Fruit fly (Drosophila melanogaster) whole organism, embryonic: ENCODE measurements around the gene CG33203.

Experiments
- CG11695 ChIP-seq: fragments of 200-800 bp; sonication (Bioruptor generic); IDR thresholded peaks from 3 replicates; pipeline ENCODE4 v1.3.6; 2022; ENCODE audit warnings: missing biosample characterization, missing genetic modification characterization
- CG12155 ChIP-seq: fragments of 200-800 bp; sonication (Bioruptor generic); optimal IDR thresholded peaks from 3 replicates; lab custom pipeline; 2016; ENCODE audit warnings: missing biosample characterization, missing genetic modification characterization
- CG12299 ChIP-seq: fragments of 200-800 bp; sonication (Bioruptor generic); optimal IDR thresholded peaks from 2 replicates; lab custom pipeline; 2018; ENCODE audit warnings: missing biosample characterization, mild to moderate bottlenecking, missing genetic modification characterization
- CG13894 ChIP-seq: fragments of 200-800 bp; sonication (Bioruptor generic); optimal IDR thresholded peaks from 3 replicates; lab custom pipeline; 2018; ENCODE audit warnings: missing biosample characterization, mild to moderate bottlenecking, missing genetic modification characterization, moderate library complexity
- CG15601 ChIP-seq: fragments of 200-800 bp; sonication (Bioruptor generic); optimal IDR thresholded peaks from 3 replicates; lab custom pipeline; 2019; ENCODE audit warnings: missing biosample characterization, mild to moderate bottlenecking, missing genetic modification characterization, moderate library complexity
- CG1602 ChIP-seq: fragments of 200-800 bp; sonication (Bioruptor generic); optimal IDR thresholded peaks from 3 replicates; lab custom pipeline; 2016; ENCODE audit warnings: missing biosample characterization, missing genetic modification characterization
- CG1603 ChIP-seq: fragments of 200-800 bp; sonication (Bioruptor generic); optimal IDR thresholded peaks from 2 replicates; lab custom pipeline; 2019; ENCODE audit warnings: missing biosample characterization, mild to moderate bottlenecking, missing genetic modification characterization, moderate library complexity
- CG17568 ChIP-seq: fragments of 200-800 bp; sonication (Bioruptor generic); optimal IDR thresholded peaks from 2 replicates; lab custom pipeline; 2018; ENCODE audit warnings: missing biosample characterization, mild to moderate bottlenecking, missing genetic modification characterization, moderate library complexity
- CG17612 ChIP-seq: fragments of 200-800 bp; sonication (Bioruptor generic); IDR thresholded peaks from 2 replicates; pipeline ENCODE4 v1.3.6; 2022; ENCODE audit warnings: missing biosample characterization, missing genetic modification characterization
- CG30020 ChIP-seq: fragments of 200-800 bp; optimal IDR thresholded peaks from 2 replicates; lab custom pipeline; 2019; ENCODE audit warnings: missing biosample characterization, mild to moderate bottlenecking, missing genetic modification characterization, moderate library complexity
- CG3163 ChIP-seq: fragments of 200-800 bp; sonication (Bioruptor generic); optimal IDR thresholded peaks from 3 replicates; lab custom pipeline; 2016; ENCODE audit warnings: missing biosample characterization, missing genetic modification characterization
- CG34224 ChIP-seq: fragments of 200-800 bp; sonication (Bioruptor generic); IDR thresholded peaks from 3 replicates; pipeline ENCODE4 v1.3.6; 2022; ENCODE audit warnings: missing biosample characterization, missing genetic modification characterization; ENCODE audit not compliant: partially characterized antibody
- CG3847 ChIP-seq: fragments of 200-800 bp; sonication (Bioruptor generic); IDR thresholded peaks from 2 replicates; pipeline ENCODE4 v1.3.6; 2022; ENCODE audit warnings: missing biosample characterization, missing genetic modification characterization
- CG3995 ChIP-seq: fragments of 200-800 bp; sonication (Bioruptor generic); optimal IDR thresholded peaks from 3 replicates; lab custom pipeline; 2016; ENCODE audit warnings: missing biosample characterization, missing genetic modification characterization
- CG4282 ChIP-seq: fragments of 200-800 bp; sonication (Bioruptor generic); optimal IDR thresholded peaks from 2 replicates; lab custom pipeline; 2016; ENCODE audit warnings: missing biosample characterization, missing genetic modification characterization
- CG4360 ChIP-seq: fragments of 200-800 bp; sonication (Bioruptor generic); IDR thresholded peaks from 2 replicates; pipeline ENCODE4 v1.3.6; 2022; ENCODE audit warnings: missing biosample characterization, missing genetic modification characterization
- CG4424 ChIP-seq: fragments of 200-800 bp; sonication (Bioruptor generic); optimal IDR thresholded peaks from 3 replicates; lab custom pipeline; 2016; ENCODE audit warnings: missing biosample characterization, missing genetic modification characterization
- CG5953 ChIP-seq: fragments of 200-800 bp; sonication (Bioruptor generic); IDR thresholded peaks from 2 replicates; pipeline ENCODE4 v1.3.6; 2022; ENCODE audit warnings: missing biosample characterization, missing genetic modification characterization
- CG8359 ChIP-seq: fragments of 200-800 bp; sonication (Bioruptor generic); optimal IDR thresholded peaks from 2 replicates; lab custom pipeline; 2017; ENCODE audit warnings: missing biosample characterization, mild to moderate bottlenecking, missing genetic modification characterization, borderline replicate concordance
- CG8924 ChIP-seq: fragments of 200-800 bp; optimal IDR thresholded peaks from 3 replicates; lab custom pipeline; 2019; ENCODE audit warnings: missing biosample characterization, mild to moderate bottlenecking, missing genetic modification characterization, moderate library complexity
- CG8944 ChIP-seq: fragments of 200-800 bp; sonication (Bioruptor generic); optimal IDR thresholded peaks from 3 replicates; lab custom pipeline; 2016; ENCODE audit warnings: missing biosample characterization, missing genetic modification characterization
- CG9797 ChIP-seq: fragments of 200-800 bp; sonication (Bioruptor generic); optimal IDR thresholded peaks from 3 replicates; lab custom pipeline; 2018; ENCODE audit warnings: missing biosample characterization, mild to moderate bottlenecking, missing genetic modification characterization
- Camta ChIP-seq: fragments of 200-800 bp; sonication (Bioruptor generic); optimal IDR thresholded peaks from 2 replicates; lab custom pipeline; 2016; ENCODE audit warnings: missing biosample characterization, missing genetic modification characterization
- Doc3 ChIP-seq: fragments of 200-800 bp; sonication (Bioruptor generic); IDR thresholded peaks from 3 replicates; pipeline ENCODE4 v1.3.6; 2022; ENCODE audit warnings: missing biosample characterization, missing genetic modification characterization; ENCODE audit not compliant: partially characterized antibody
- Drgx ChIP-seq: fragments of 200-800 bp; sonication (Bioruptor generic); IDR thresholded peaks from 2 replicates; pipeline ENCODE4 v1.3.6; 2022; ENCODE audit warnings: missing biosample characterization, missing genetic modification characterization
- HmgZ ChIP-seq: fragments of 200-800 bp; sonication (Bioruptor generic); optimal IDR thresholded peaks from 2 replicates; lab custom pipeline; 2018; ENCODE audit warnings: missing biosample characterization, mild to moderate bottlenecking, missing genetic modification characterization
- Lhr ChIP-seq: fragments of 200-800 bp; sonication (Bioruptor generic); optimal IDR thresholded peaks from 3 replicates; lab custom pipeline; 2017; ENCODE audit warnings: mild to moderate bottlenecking, missing biosample characterization, missing genetic modification reagents, missing genetic modification characterization
- MESR4 ChIP-seq: fragments of 200-800 bp; sonication (Bioruptor generic); optimal IDR thresholded peaks from 2 replicates; lab custom pipeline; 2018; ENCODE audit warnings: missing biosample characterization, mild to moderate bottlenecking, missing genetic modification characterization, moderate library complexity
- Opbp ChIP-seq: fragments of 200-800 bp; sonication (Bioruptor generic); IDR thresholded peaks from 3 replicates; pipeline ENCODE4 v1.3.6; 2022; ENCODE audit warnings: missing biosample characterization, missing genetic modification characterization; ENCODE audit not compliant: partially characterized antibody
- PHDP ChIP-seq: fragments of 200-800 bp; sonication (Bioruptor generic); optimal IDR thresholded peaks from 3 replicates; lab custom pipeline; 2018; ENCODE audit warnings: missing biosample characterization, mild to moderate bottlenecking, missing genetic modification characterization, moderate library complexity
- Six4 ChIP-seq: fragments of 200-800 bp; sonication (Bioruptor generic); optimal IDR thresholded peaks from 2 replicates; lab custom pipeline; 2016; ENCODE audit warnings: missing biosample characterization, missing genetic modification characterization
- btn ChIP-seq: fragments of 200-800 bp; sonication (Bioruptor generic); optimal IDR thresholded peaks from 2 replicates; lab custom pipeline; 2016; ENCODE audit warnings: missing biosample characterization, missing genetic modification characterization
- ftz-f1 ChIP-seq: fragments of 200-800 bp; sonication (Bioruptor generic); optimal IDR thresholded peaks from 2 replicates; lab custom pipeline; 2016; ENCODE audit warnings: missing biosample characterization, missing genetic modification characterization
- grau ChIP-seq: fragments of 200-800 bp; optimal IDR thresholded peaks from 3 replicates; lab custom pipeline; 2019; ENCODE audit warnings: missing biosample characterization, mild to moderate bottlenecking, missing genetic modification characterization, moderate library complexity
- ind ChIP-seq: fragments of 200-800 bp; sonication (Bioruptor generic); optimal IDR thresholded peaks from 3 replicates; lab custom pipeline; 2016; ENCODE audit warnings: missing biosample characterization, missing genetic modification characterization
- jumu ChIP-seq: fragments of 200-800 bp; sonication (Bioruptor generic); optimal IDR thresholded peaks from 3 replicates; lab custom pipeline; 2016; ENCODE audit warnings: missing biosample characterization, missing genetic modification characterization
- kah ChIP-seq: fragments of 200-800 bp; sonication (Bioruptor generic); optimal IDR thresholded peaks from 2 replicates; lab custom pipeline; 2018; ENCODE audit warnings: missing biosample characterization, mild to moderate bottlenecking, missing genetic modification characterization
- lbe ChIP-seq: fragments of 200-800 bp; sonication (Bioruptor generic); optimal IDR thresholded peaks from 2 replicates; lab custom pipeline; 2016; ENCODE audit warnings: missing biosample characterization, mild to moderate bottlenecking, missing genetic modification characterization
- nerfin-1 ChIP-seq: fragments of 200-800 bp; sonication (Bioruptor generic); optimal IDR thresholded peaks from 3 replicates; lab custom pipeline; 2019; ENCODE audit warnings: missing biosample characterization, mild to moderate bottlenecking, missing genetic modification characterization, moderate library complexity
- oc ChIP-seq: fragments of 200-800 bp; sonication (Bioruptor generic); optimal IDR thresholded peaks from 2 replicates; lab custom pipeline; 2018; ENCODE audit warnings: missing biosample characterization, mild to moderate bottlenecking, missing genetic modification characterization, moderate library complexity
- p53 ChIP-seq: fragments of 200-800 bp; sonication (Bioruptor generic); optimal IDR thresholded peaks from 2 replicates; lab custom pipeline; 2016; ENCODE audit warnings: missing biosample characterization, missing genetic modification characterization
- schlank ChIP-seq: fragments of 200-800 bp; sonication (Bioruptor generic); optimal IDR thresholded peaks from 2 replicates; lab custom pipeline; 2018; ENCODE audit warnings: missing biosample characterization, mild to moderate bottlenecking, missing genetic modification characterization
- sd ChIP-seq: fragments of 200-800 bp; sonication (Bioruptor generic); optimal IDR thresholded peaks from 3 replicates; lab custom pipeline; 2018; ENCODE audit warnings: missing biosample characterization, mild to moderate bottlenecking, missing genetic modification characterization, moderate library complexity
- seq ChIP-seq: fragments of 200-800 bp; sonication (Bioruptor generic); IDR thresholded peaks from 2 replicates; pipeline ENCODE4 v1.3.6; 2022; ENCODE audit warnings: missing biosample characterization, missing genetic modification characterization
- sr ChIP-seq: fragments of 200-800 bp; sonication (Bioruptor generic); IDR thresholded peaks from 3 replicates; pipeline ENCODE4 v1.3.6; 2022; ENCODE audit warnings: missing biosample characterization, missing genetic modification characterization
- sug ChIP-seq: fragments of 200-800 bp; optimal IDR thresholded peaks from 2 replicates; lab custom pipeline; 2019; ENCODE audit warnings: missing biosample characterization, mild to moderate bottlenecking, missing genetic modification characterization, moderate library complexity
- tx ChIP-seq: fragments of 200-800 bp; sonication (Bioruptor generic); optimal IDR thresholded peaks from 2 replicates; lab custom pipeline; 2016; ENCODE audit warnings: missing biosample characterization, missing genetic modification characterization
- unpg ChIP-seq: fragments of 200-800 bp; sonication (Bioruptor generic); optimal IDR thresholded peaks from 3 replicates; lab custom pipeline; 2018; ENCODE audit warnings: missing biosample characterization, mild to moderate bottlenecking, missing genetic modification characterization, moderate library complexity
- vvl ChIP-seq: fragments of 200-800 bp; sonication (Bioruptor generic); IDR thresholded peaks from 2 replicates; pipeline ENCODE4 v1.3.6; 2022; ENCODE audit warnings: missing biosample characterization, missing genetic modification characterization

CG33203 gene

DNA sequence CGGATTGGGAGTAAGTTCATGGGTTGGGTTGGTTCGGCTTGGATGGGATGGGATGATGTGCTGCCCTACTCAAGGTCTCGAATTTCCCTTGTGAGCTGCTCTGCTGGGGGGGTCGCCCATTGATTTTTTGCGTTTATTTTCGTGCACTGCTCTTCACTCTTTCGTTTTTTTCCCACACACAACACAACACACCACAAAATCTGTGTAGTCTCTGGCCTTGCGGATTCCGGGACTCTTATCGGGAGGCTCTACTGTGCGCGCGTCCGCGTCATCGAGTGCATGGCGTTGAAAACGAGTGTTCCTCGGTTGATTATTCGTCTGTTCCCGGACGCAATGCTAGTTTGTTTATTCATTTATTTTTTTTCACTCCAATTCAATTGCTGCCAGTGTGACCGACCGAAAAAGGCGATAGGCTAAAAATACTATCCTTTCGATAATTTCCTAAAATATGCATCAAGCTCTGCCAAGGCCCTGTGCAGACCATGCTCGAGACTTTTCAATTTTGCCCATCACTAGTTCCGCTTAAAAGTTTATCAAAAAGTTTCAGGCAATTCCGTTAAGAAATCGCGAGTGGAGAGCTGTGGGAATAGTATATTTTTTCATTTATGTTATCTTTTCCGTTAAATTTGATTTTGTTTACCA is 55.8 kb downstream of the CG33203 start, which contains the start of gene WASp (continued):
- peak; percentile 66 for TF ChIP-seq MESR4
- peak; percentile 49 for TF ChIP-seq CG8924 (tag; lab: Kevin White, UChicago)
- TF ChIP-seq oc (tag; lab: Kevin White, UChicago), result peak; percentile 26
- TF ChIP-seq CG3995 (GFP tag; lab: Kevin White, UChicago), result peak; percentile 69
- peak; percentile 66 for TF ChIP-seq CG12155
- TF ChIP-seq CG8944, result peak; percentile 49
- TF ChIP-seq tx (GFP tag; lab: Kevin White, UChicago), result peak; percentile 35
- no peak for TF ChIP-seq CG1603 (tag; lab: Kevin White, UChicago)
- no peak for TF ChIP-seq kah (GFP tag; lab: Kevin White, UChicago)
- TF ChIP-seq CG15601 (tag; lab: Kevin White, UChicago), result no peak
- peak; percentile 22; the same call in 1 of the 2 replicates for TF ChIP-seq seq (GFP tag; lab: Robert Waterston, UW)
- TF ChIP-seq CG30020 (tag; lab: Kevin White, UChicago), result peak; percentile 93
- TF ChIP-seq nerfin-1, result peak; percentile 40
- peak; percentile 87 for TF ChIP-seq vvl (GFP tag; lab: Robert Waterston, UW)
- TF ChIP-seq CG17612 (GFP tag; lab: Robert Waterston, UW), result 0 out of 2 replicates have a peak, but pooled peaks have one; percentile 6
- TF ChIP-seq CG3847 (GFP tag; lab: Robert Waterston, UW), result peak; percentile 69
- peak; percentile 65 for TF ChIP-seq CG4424 (GFP tag; lab: Kevin White, UChicago)
- TF ChIP-seq Lhr (GFP tag; lab: Kevin White, UChicago), result peak; percentile 89
- TF ChIP-seq grau (tag; lab: Kevin White, UChicago), result peak; percentile 69
- TF ChIP-seq CG8359 (GFP tag; lab: Kevin White, UChicago), result peak; percentile 30
- peak; percentile 75 for TF ChIP-seq schlank (tag; lab: Kevin White, UChicago)
- TF ChIP-seq Opbp (GFP tag; lab: Robert Waterston, UW), result peak; percentile 75; the same call in 2 of the 3 replicates
- TF ChIP-seq Camta, result peak; percentile 77
- TF ChIP-seq PHDP (tag; lab: Kevin White, UChicago), result no peak
- TF ChIP-seq CG17568, result no peak
- TF ChIP-seq lbe (GFP tag; lab: Kevin White, UChicago), result no peak
- peak; percentile 32; the same call in 1 of the 3 replicates for TF ChIP-seq CG34224 (GFP tag; lab: Robert Waterston, UW)
- peak; percentile 3 for TF ChIP-seq Six4
- TF ChIP-seq sug, result peak; percentile 89
- TF ChIP-seq jumu (GFP tag; lab: Kevin White, UChicago), result peak; percentile 71
- peak; percentile 32 for TF ChIP-seq ftz-f1
- TF ChIP-seq sd (tag; lab: Kevin White, UChicago), result no peak
- peak; percentile 57 for TF ChIP-seq p53 (GFP tag; lab: Kevin White, UChicago)
- no peak for TF ChIP-seq ind
- TF ChIP-seq Drgx (GFP tag; lab: Robert Waterston, UW), result peak; percentile 49
- TF ChIP-seq CG12299, result peak; percentile 39
- TF ChIP-seq CG4282 (GFP tag; lab: Kevin White, UChicago), result peak; percentile 56
- TF ChIP-seq Doc3 (GFP tag; lab: Robert Waterston, UW), result no peak
- no peak for TF ChIP-seq CG13894 (tag; lab: Kevin White, UChicago)
- 0 out of 2 replicates have a peak, but pooled peaks have one; percentile 22 for TF ChIP-seq CG5953 (GFP tag; lab: Robert Waterston, UW)
- 0 out of 3 replicates have a peak, but pooled peaks have one; percentile 43 for TF ChIP-seq CG11695 (GFP tag; lab: Robert Waterston, UW)
- TF ChIP-seq btn (GFP tag; lab: Kevin White, UChicago), result peak; percentile 37
- TF ChIP-seq CG9797, result peak; percentile 93
- peak; percentile 79 for TF ChIP-seq unpg
- peak; percentile 70 for TF ChIP-seq CG3163
- TF ChIP-seq sr (GFP tag; lab: Robert Waterston, UW), result peak; percentile 63; the same call in 2 of the 3 replicates
- TF ChIP-seq CG4360 (GFP tag; lab: Robert Waterston, UW), result no peak
- TF ChIP-seq HmgZ (tag; lab: Kevin White, UChicago), result peak; percentile 86
- peak; percentile 38 for TF ChIP-seq CG1602 (GFP tag; lab: Kevin White, UChicago)
